Worm (Caenorhabditis elegans): ENCODE data around the gene C01G12.9.

- TF ChIP-seq nhr-19 (GFP tag; conservative IDR thresholded peaks at IDR 0.05) (no peak), ztf-11 (tag; optimal IDR thresholded peaks at IDR 0.05) (no peak), ceh-82 (tag; optimal IDR thresholded peaks at IDR 0.05) (no peak), nhr-76 (tag; optimal IDR thresholded peaks at IDR 0.05) (no peak), nhr-77 (tag; optimal IDR thresholded peaks at IDR 0.05) (no peak), pag-3 (tag; optimal IDR thresholded peaks at IDR 0.05; ENCODE audit: borderline replicate concordance, insufficient read depth) (no peak), ztf-4 (tag; optimal IDR thresholded peaks at IDR 0.05) (no peak), rnt-1 (tag; optimal IDR thresholded peaks at IDR 0.05) (no peak), vab-15 (tag; optimal IDR thresholded peaks at IDR 0.05) (no peak), skn-1 (tag; optimal IDR thresholded peaks at IDR 0.05) (no peak), dpl-1 (GFP tag; optimal IDR thresholded peaks at IDR 0.05) (no peak), nhr-28 (tag; optimal IDR thresholded peaks at IDR 0.05) (no peak), elt-2 (tag; optimal IDR thresholded peaks at IDR 0.05) (no peak), lir-3 (tag; optimal IDR thresholded peaks at IDR 0.05; ENCODE audit: poor library complexity) (no peak)
These were observed 19.0 kb downstream of the C01G12.9 start for ce11 chrII:14597788-14598187.

Measured in whole organism, L1 larva.